Fruit fly (Drosophila melanogaster): ENCODE data around the gene Pxt.

DNA sequence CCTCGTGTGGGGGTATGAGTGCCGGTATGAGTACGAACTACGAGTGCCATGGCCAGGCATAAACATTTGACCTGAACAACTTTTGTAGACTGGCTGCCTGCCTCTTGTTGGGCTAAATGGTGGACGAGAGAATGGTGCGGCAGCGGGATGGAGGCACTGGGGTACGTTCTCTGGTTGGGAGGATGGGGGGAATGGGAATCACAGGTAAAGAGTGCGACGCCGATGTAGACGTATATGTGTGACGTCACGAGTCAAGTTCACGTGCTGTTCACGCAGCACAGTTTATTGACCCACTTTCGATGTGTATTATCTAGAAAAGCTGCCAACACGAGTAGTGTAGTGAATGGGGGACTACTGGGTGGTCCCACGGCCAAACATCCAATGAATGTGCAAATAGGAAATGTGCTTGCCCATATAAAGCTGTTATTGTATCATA lies 12.3 kb upstream of the Pxt start:
- TF ChIP-seq CG12605 (GFP tag; IDR thresholded peaks at IDR 0.05): no peak
- no peak for TF ChIP-seq CG15710 (tag; optimal IDR thresholded peaks at IDR 0.05)
- TF ChIP-seq CG8159 (tag; optimal IDR thresholded peaks at IDR 0.05): no peak
- TF ChIP-seq gl (tag; optimal IDR thresholded peaks at IDR 0.05): no peak
- TF ChIP-seq CG10348 (GFP tag; IDR thresholded peaks at IDR 0.05): no peak
- no peak for TF ChIP-seq Pif1A (GFP tag; optimal IDR thresholded peaks at IDR 0.05)
- TF ChIP-seq Pif1B (GFP tag; optimal IDR thresholded peaks at IDR 0.05): no peak
- no peak for TF ChIP-seq CG4496 (GFP tag; IDR thresholded peaks at IDR 0.05)
- TF ChIP-seq D1 (tag; optimal IDR thresholded peaks at IDR 0.05): no peak
- peak; percentile 57 for TF ChIP-seq CG13204 (GFP tag; optimal IDR thresholded peaks at IDR 0.05)
